Fruit fly (Drosophila melanogaster) whole organism, embryonic: ENCODE measurements around the gene Doa.

Experiments
- Abd-B ChIP-seq: fragments of 200-800 bp; sonication (Bioruptor generic); optimal IDR thresholded peaks from 2 replicates; lab custom pipeline; 2018; ENCODE audit warnings: missing biosample characterization, mild to moderate bottlenecking, missing genetic modification characterization, moderate library complexity
- CG10543 ChIP-seq: fragments of 200-800 bp; sonication (Bioruptor generic); optimal IDR thresholded peaks from 3 replicates; lab custom pipeline; 2017; ENCODE audit warnings: missing biosample characterization, mild to moderate bottlenecking, missing genetic modification characterization, moderate library complexity
- CG11398 ChIP-seq: fragments of 200-800 bp; sonication (Bioruptor generic); optimal IDR thresholded peaks from 2 replicates; lab custom pipeline; 2016; ENCODE audit warnings: missing biosample characterization, missing genetic modification characterization
- CG1233 ChIP-seq: fragments of 200-800 bp; sonication (Bioruptor generic); optimal IDR thresholded peaks from 4 replicates; lab custom pipeline; 2018; ENCODE audit warnings: missing biosample characterization, mild to moderate bottlenecking, missing genetic modification characterization
- CG13123 ChIP-seq: fragments of 200-800 bp; sonication (Bioruptor generic); optimal IDR thresholded peaks from 2 replicates; lab custom pipeline; 2016; ENCODE audit warnings: missing biosample characterization, missing genetic modification characterization
- CG14667 ChIP-seq: fragments of 200-800 bp; sonication (Bioruptor generic); IDR thresholded peaks from 2 replicates; pipeline ENCODE4 v1.3.6; 2022; ENCODE audit warnings: missing biosample characterization, missing genetic modification characterization
- CG14710 ChIP-seq: fragments of 200-800 bp; sonication (Bioruptor generic); optimal IDR thresholded peaks from 3 replicates; lab custom pipeline; 2019; ENCODE audit warnings: missing biosample characterization, mild to moderate bottlenecking, missing genetic modification characterization, moderate library complexity
- CG1529 ChIP-seq: fragments of 200-800 bp; sonication (Bioruptor generic); optimal IDR thresholded peaks from 3 replicates; lab custom pipeline; 2018; ENCODE audit warnings: missing biosample characterization, missing genetic modification characterization
- CG18011 ChIP-seq: fragments of 200-800 bp; sonication (Bioruptor generic); optimal IDR thresholded peaks from 2 replicates; lab custom pipeline; 2017; ENCODE audit warnings: missing biosample characterization, missing genetic modification characterization, mild to moderate bottlenecking, moderate library complexity, missing genotype
- CG2889 ChIP-seq: fragments of 200-800 bp; sonication (Bioruptor generic); IDR thresholded peaks from 3 replicates; pipeline ENCODE4 v1.3.6; 2022; ENCODE audit warnings: missing biosample characterization, missing genetic modification characterization
- CG32767 ChIP-seq: fragments of 200-800 bp; sonication (Bioruptor generic); IDR thresholded peaks from 2 replicates; pipeline ENCODE4 v1.3.6; 2022; ENCODE audit warnings: missing biosample characterization, missing genetic modification characterization
- CG33557 ChIP-seq: fragments of 200-800 bp; sonication (Bioruptor generic); optimal IDR thresholded peaks from 2 replicates; lab custom pipeline; 2019; ENCODE audit warnings: missing biosample characterization, mild to moderate bottlenecking, missing genetic modification characterization, moderate library complexity
- CG3995 ChIP-seq: fragments of 200-800 bp; sonication (Bioruptor generic); optimal IDR thresholded peaks from 3 replicates; lab custom pipeline; 2016; ENCODE audit warnings: missing biosample characterization, missing genetic modification characterization
- CG4360 ChIP-seq: fragments of 200-800 bp; sonication (Bioruptor generic); IDR thresholded peaks from 2 replicates; pipeline ENCODE4 v1.3.6; 2022; ENCODE audit warnings: missing biosample characterization, missing genetic modification characterization
- CG4854 ChIP-seq: fragments of 200-800 bp; sonication (Bioruptor generic); optimal IDR thresholded peaks from 2 replicates; lab custom pipeline; 2016; ENCODE audit warnings: missing biosample characterization, missing genetic modification characterization, inconsistent platforms
- CG6813 ChIP-seq: fragments of 200-800 bp; sonication (Bioruptor generic); optimal IDR thresholded peaks from 2 replicates; lab custom pipeline; 2017; ENCODE audit warnings: missing biosample characterization, missing genetic modification characterization, mild to moderate bottlenecking, moderate library complexity, missing genetic modification reagents
- CG7357 ChIP-seq: fragments of 200-800 bp; sonication (Bioruptor generic); IDR thresholded peaks from 3 replicates; pipeline ENCODE4 v1.3.6; 2022; ENCODE audit warnings: missing biosample characterization, missing genetic modification characterization
- CG7963 ChIP-seq: fragments of 200-800 bp; sonication (Bioruptor generic); IDR thresholded peaks from 3 replicates; pipeline ENCODE4 v1.3.6; 2022; ENCODE audit warnings: missing biosample characterization, missing genetic modification characterization; ENCODE audit not compliant: partially characterized antibody
- CG8359 ChIP-seq: fragments of 200-800 bp; sonication (Bioruptor generic); optimal IDR thresholded peaks from 2 replicates; lab custom pipeline; 2017; ENCODE audit warnings: missing biosample characterization, mild to moderate bottlenecking, missing genetic modification characterization, borderline replicate concordance
- CG8765 ChIP-seq: fragments of 200-800 bp; sonication (Bioruptor generic); IDR thresholded peaks from 2 replicates; pipeline ENCODE4 v1.3.6; 2022; ENCODE audit warnings: missing biosample characterization, missing genetic modification characterization
- CG9876 ChIP-seq: fragments of 200-800 bp; sonication (Bioruptor generic); optimal IDR thresholded peaks from 2 replicates; lab custom pipeline; 2016; ENCODE audit warnings: missing biosample characterization, missing genetic modification characterization
- CHES-1-like ChIP-seq: fragments of 200-800 bp; sonication (Bioruptor generic); optimal IDR thresholded peaks from 2 replicates; lab custom pipeline; 2016; ENCODE audit warnings: missing biosample characterization, missing genetic modification characterization
- CoRest ChIP-seq: fragments of 200-800 bp; sonication (Bioruptor generic); optimal IDR thresholded peaks from 3 replicates; lab custom pipeline; 2018; ENCODE audit warnings: missing biosample characterization, mild to moderate bottlenecking, missing genetic modification characterization, moderate library complexity
- Dll ChIP-seq: fragments of 200-800 bp; sonication (Bioruptor generic); IDR thresholded peaks from 4 replicates; pipeline ENCODE4 v1.3.6; 2022; ENCODE audit warnings: missing biosample characterization, missing genetic modification characterization; ENCODE audit not compliant: partially characterized antibody
- Doc3 ChIP-seq: fragments of 200-800 bp; sonication (Bioruptor generic); IDR thresholded peaks from 3 replicates; pipeline ENCODE4 v1.3.6; 2022; ENCODE audit warnings: missing biosample characterization, missing genetic modification characterization; ENCODE audit not compliant: partially characterized antibody
- Eip74EF ChIP-seq, 2 experiments: fragments of 200-800 bp in 1 of 2; fragments of >200 bp in 1 of 2; sonication (Bioruptor generic) in 1 of 2; optimal IDR thresholded peaks; 2 replicates each; lab custom pipeline; 2017 to 2019; ENCODE audit warnings: missing biosample characterization in 2 of 2, missing genetic modification characterization in 2 of 2, mild to moderate bottlenecking in 1 of 2, moderate library complexity in 1 of 2
- HHEX ChIP-seq: fragments of 200-800 bp; sonication (Bioruptor generic); optimal IDR thresholded peaks from 3 replicates; lab custom pipeline; 2017; ENCODE audit warnings: missing biosample characterization, mild to moderate bottlenecking, missing genetic modification characterization, missing genetic modification reagents
- Jarid2 ChIP-seq: fragments of 200-800 bp; sonication (Bioruptor generic); optimal IDR thresholded peaks from 3 replicates; lab custom pipeline; 2017; ENCODE audit warnings: mild to moderate bottlenecking, missing biosample characterization, missing genetic modification reagents, missing genetic modification characterization
- MTF-1 ChIP-seq: fragments of 200-800 bp; sonication (Bioruptor generic); optimal IDR thresholded peaks from 2 replicates; lab custom pipeline; 2018; ENCODE audit warnings: missing biosample characterization, mild to moderate bottlenecking, missing genetic modification characterization, borderline replicate concordance
- Nf-YB ChIP-seq: fragments of 200-800 bp; sonication (Bioruptor generic); optimal IDR thresholded peaks from 3 replicates; lab custom pipeline; 2019; ENCODE audit warnings: missing biosample characterization, mild to moderate bottlenecking, missing genetic modification characterization, moderate library complexity
- Optix ChIP-seq: fragments of 200-800 bp; sonication (Bioruptor generic); IDR thresholded peaks from 3 replicates; pipeline ENCODE4 v1.3.6; 2022; ENCODE audit warnings: missing biosample characterization, missing genetic modification characterization
- Pdp1 ChIP-seq, 2 experiments: fragments of 200-800 bp; sonication (Bioruptor generic); optimal IDR thresholded peaks; 3 replicates each; lab custom pipeline; 2016; ENCODE audit warnings: missing biosample characterization in 2 of 2, missing genetic modification characterization in 2 of 2, mild to moderate bottlenecking in 1 of 2, moderate library complexity in 1 of 2
- Rx ChIP-seq: fragments of 200-800 bp; sonication (Bioruptor generic); IDR thresholded peaks from 2 replicates; pipeline ENCODE4 v1.3.6; 2022; ENCODE audit warnings: missing biosample characterization, missing genetic modification characterization
- TFAM ChIP-seq: fragments of 200-800 bp; sonication (Bioruptor generic); optimal IDR thresholded peaks from 2 replicates; lab custom pipeline; 2017; ENCODE audit warnings: missing biosample characterization, missing genetic modification characterization, inconsistent platforms
- aop ChIP-seq: fragments of 200-800 bp; sonication (Bioruptor generic); IDR thresholded peaks from 2 replicates; pipeline ENCODE4 v1.3.6; 2022; ENCODE audit warnings: missing biosample characterization, missing genetic modification characterization
- chif ChIP-seq, 2 experiments: fragments of 200-800 bp; sonication (Bioruptor generic); optimal IDR thresholded peaks; 3 replicates each; lab custom pipeline; 2016; ENCODE audit warnings: missing biosample characterization in 2 of 2, missing genetic modification characterization in 2 of 2
- hbn ChIP-seq: fragments of 200-800 bp; sonication (Bioruptor generic); IDR thresholded peaks from 2 replicates; pipeline ENCODE4 v1.3.6; 2022; ENCODE audit warnings: missing biosample characterization, missing genetic modification characterization; ENCODE audit not compliant: partially characterized antibody
- hth ChIP-seq: fragments of >200 bp; optimal IDR thresholded peaks from 2 replicates; lab custom pipeline; 2017; ENCODE audit warnings: inconsistent platforms
- mirr ChIP-seq: fragments of 200-800 bp; sonication (Bioruptor generic); optimal IDR thresholded peaks from 3 replicates; lab custom pipeline; 2018; ENCODE audit warnings: missing biosample characterization, mild to moderate bottlenecking, missing genetic modification characterization
- nom ChIP-seq: fragments of 200-800 bp; sonication (Bioruptor generic); optimal IDR thresholded peaks from 2 replicates; lab custom pipeline; 2017; ENCODE audit warnings: missing biosample characterization, missing genetic modification characterization, mild to moderate bottlenecking, moderate library complexity, missing genetic modification reagents
- pnt ChIP-seq: fragments of 200-800 bp; sonication (Bioruptor generic); optimal IDR thresholded peaks from 3 replicates; lab custom pipeline; 2016; ENCODE audit warnings: missing biosample characterization, missing genetic modification characterization
- pros ChIP-seq: fragments of 200-800 bp; sonication (Bioruptor generic); optimal IDR thresholded peaks from 3 replicates; lab custom pipeline; 2019; ENCODE audit warnings: missing biosample characterization, mild to moderate bottlenecking, missing genetic modification characterization, moderate library complexity
- shn ChIP-seq: fragments of 200-800 bp; sonication (Bioruptor generic); optimal IDR thresholded peaks from 3 replicates; lab custom pipeline; 2016; ENCODE audit warnings: missing biosample characterization, missing genetic modification characterization
- sna ChIP-seq: fragments of 200-800 bp; sonication (Bioruptor generic); IDR thresholded peaks from 2 replicates; pipeline ENCODE4 v1.3.6; 2022; ENCODE audit warnings: missing biosample characterization, missing genetic modification characterization; ENCODE audit not compliant: partially characterized antibody
- stc ChIP-seq: fragments of 200-800 bp; sonication (Bioruptor generic); IDR thresholded peaks from 2 replicates; pipeline ENCODE4 v1.3.6; 2022; ENCODE audit warnings: missing biosample characterization, missing genetic modification characterization
- tna ChIP-seq: fragments of 200-800 bp; sonication (Bioruptor generic); IDR thresholded peaks from 2 replicates; pipeline ENCODE4 v1.3.6; 2022; ENCODE audit warnings: missing biosample characterization, missing genetic modification characterization; ENCODE audit not compliant: partially characterized antibody
- vvl ChIP-seq: fragments of 200-800 bp; sonication (Bioruptor generic); IDR thresholded peaks from 2 replicates; pipeline ENCODE4 v1.3.6; 2022; ENCODE audit warnings: missing biosample characterization, missing genetic modification characterization
- wor ChIP-seq: fragments of 200-800 bp; sonication (Bioruptor generic); IDR thresholded peaks from 2 replicates; pipeline ENCODE4 v1.3.6; 2022; ENCODE audit warnings: missing biosample characterization, missing genetic modification characterization

The Doa gene

dm6 chr3R:28843776-28844610, 43.9 kb upstream of the Doa start (continued):
- no peak for TF ChIP-seq CG14710 (tag; lab: Kevin White, UChicago)
- TF ChIP-seq hth, result no peak
- no peak for TF ChIP-seq CG2889
- TF ChIP-seq nom (GFP tag; lab: Kevin White, UChicago), result no peak
- no peak for TF ChIP-seq CG9876 (GFP tag; lab: Kevin White, UChicago)
- TF ChIP-seq TFAM, result no peak
- no peak for TF ChIP-seq shn (GFP tag; lab: Kevin White, UChicago)
- TF ChIP-seq MTF-1 (GFP tag; lab: Kevin White, UChicago), result no peak
- TF ChIP-seq pros (GFP tag; lab: Kevin White, UChicago), result no peak
- TF ChIP-seq CHES-1-like (GFP tag; lab: Kevin White, UChicago), result no peak
- no peak for TF ChIP-seq stc
- no peak for TF ChIP-seq CG4854
- no peak for TF ChIP-seq HHEX
- no peak for TF ChIP-seq CG18011 (GFP tag; lab: Kevin White, UChicago)
- no peak for TF ChIP-seq CG1233 (GFP tag; lab: Kevin White, UChicago)
- TF ChIP-seq CG1529, result no peak
- TF ChIP-seq Jarid2 (GFP tag; lab: Kevin White, UChicago), result no peak
- no peak for TF ChIP-seq CG33557
- TF ChIP-seq Abd-B, result no peak
- no peak for TF ChIP-seq CG14667
- no peak for TF ChIP-seq Dll (GFP tag; lab: Robert Waterston, UW)
- no peak for TF ChIP-seq CG8765 (GFP tag; lab: Robert Waterston, UW)
- no peak for TF ChIP-seq CG8359 (GFP tag; lab: Kevin White, UChicago)
- no peak for TF ChIP-seq CoRest
- no peak for TF ChIP-seq sna (GFP tag; lab: Robert Waterston, UW)
- TF ChIP-seq Pdp1 (GFP tag; optimal IDR thresholded peaks at IDR 0.05; lab: Kevin White, UChicago), result peak in 1 of 2 experiments; percentile 60
- TF ChIP-seq CG7357 (GFP tag; lab: Robert Waterston, UW), result no peak
- TF ChIP-seq Eip74EF (GFP tag; optimal IDR thresholded peaks at IDR 0.05; lab: Kevin White, UChicago), result no peak
- TF ChIP-seq CG3995 (GFP tag; lab: Kevin White, UChicago), result no peak
- TF ChIP-seq pnt (GFP tag; lab: Kevin White, UChicago), result no peak
- TF ChIP-seq CG4360 (GFP tag; lab: Robert Waterston, UW), result peak; percentile 72
- TF ChIP-seq CG32767 (GFP tag; lab: Robert Waterston, UW), result 0 out of 2 replicates have a peak, but pooled peaks have one; percentile 30
- TF ChIP-seq CG6813, result no peak
- TF ChIP-seq Rx (GFP tag; lab: Robert Waterston, UW), result no peak
- TF ChIP-seq wor, result no peak
- TF ChIP-seq vvl (GFP tag; lab: Robert Waterston, UW), result no peak
- TF ChIP-seq Optix (GFP tag; lab: Robert Waterston, UW), result no peak
- no peak for TF ChIP-seq aop (GFP tag; lab: Robert Waterston, UW)
- no peak for TF ChIP-seq CG13123 (GFP tag; lab: Kevin White, UChicago)
- no peak for TF ChIP-seq hbn (GFP tag; lab: Robert Waterston, UW)
- TF ChIP-seq chif (GFP tag; optimal IDR thresholded peaks at IDR 0.05; lab: Kevin White, UChicago), result no peak
- TF ChIP-seq Nf-YB (GFP tag; lab: Kevin White, UChicago), result peak; percentile 32
- TF ChIP-seq CG11398 (GFP tag; lab: Kevin White, UChicago), result no peak
- 0 out of 3 replicates have a peak, but pooled peaks have one; percentile 15 for TF ChIP-seq CG7963
- no peak for TF ChIP-seq tna
- TF ChIP-seq CG10543 (GFP tag; lab: Kevin White, UChicago), result no peak
- no peak for TF ChIP-seq Doc3 (GFP tag; lab: Robert Waterston, UW)
- no peak for TF ChIP-seq mirr
